Worm (Caenorhabditis elegans) whole organism, L4 larva: ENCODE results near the gene Y97E10AR.6.

Experiments
- D1046.2 ChIP-seq: fragments of 200-800 bp; sonication (Bioruptor generic); IDR thresholded peaks from 2 replicates; pipeline ENCODE4 v1.3.6; 2022; ENCODE audit warnings: missing genetic modification characterization, missing compliant biosample characterization
- R02D3.7 ChIP-seq: fragments of 150-350 bp; sonication (generic microtip); optimal IDR thresholded peaks from 3 replicates; lab custom pipeline; 2014; ENCODE audit warnings: missing biosample characterization, missing genetic modification characterization
- T20F7.1 ChIP-seq: fragments of 200-800 bp; sonication (Bioruptor generic); optimal IDR thresholded peaks from 2 replicates; lab custom pipeline; 2018; ENCODE audit warnings: mild to moderate bottlenecking, missing genetic modification characterization, missing compliant biosample characterization
- aha-1 ChIP-seq: fragments of 150-350 bp; peaks from one replicate; lab custom pipeline; 2014; ENCODE audit warnings: missing biosample characterization, missing genetic modification characterization
- ama-1 ChIP-seq: fragments of 150-350 bp; optimal IDR thresholded peaks from 2 replicates; lab custom pipeline; 2014; ENCODE audit warnings: inconsistent platforms, mixed read lengths
- ceh-20 ChIP-seq: fragments of 200-800 bp; sonication (Bioruptor generic); IDR thresholded peaks from 2 replicates; pipeline ENCODE4 v1.3.6; 2022; ENCODE audit warnings: missing genetic modification reagents, missing genetic modification characterization, missing compliant biosample characterization
- ceh-32 ChIP-seq: sonication (generic microtip); optimal IDR thresholded peaks from 2 replicates; lab custom pipeline; 2016; ENCODE audit warnings: mild to moderate bottlenecking, missing genetic modification characterization, missing compliant biosample characterization; ENCODE audit not compliant: poor library complexity
- ceh-44 ChIP-seq: fragments of 200-800 bp; sonication (Bioruptor generic); IDR thresholded peaks from 2 replicates; pipeline ENCODE4 v1.3.6; 2022; ENCODE audit warnings: missing genetic modification reagents, missing genetic modification characterization, missing compliant biosample characterization
- ceh-82 ChIP-seq: sonication (generic microtip); optimal IDR thresholded peaks from 2 replicates; lab custom pipeline; 2017; ENCODE audit warnings: missing biosample characterization, missing genetic modification characterization
- ctbp-1 ChIP-seq: fragments of 200-800 bp; sonication (Bioruptor generic); IDR thresholded peaks from 2 replicates; pipeline ENCODE4 v1.3.6; 2022; ENCODE audit warnings: missing genetic modification reagents, missing genetic modification characterization, missing compliant biosample characterization
- daf-8 ChIP-seq: fragments of 200-800 bp; sonication (Bioruptor generic); IDR thresholded peaks from 2 replicates; pipeline ENCODE4 v1.3.6; 2022; ENCODE audit warnings: missing genetic modification characterization, missing compliant biosample characterization
- dpl-1 ChIP-seq: fragments of 150-350 bp; optimal IDR thresholded peaks from 2 replicates; lab custom pipeline; 2014; ENCODE audit warnings: missing biosample characterization, missing genetic modification reagents, missing genetic modification characterization
- dve-1 ChIP-seq: sonication (generic microtip); optimal IDR thresholded peaks from 2 replicates; lab custom pipeline; 2017; ENCODE audit warnings: antibody characterized with exemption, mild to moderate bottlenecking, missing genetic modification characterization, missing compliant biosample characterization; ENCODE audit not compliant: insufficient read depth
- fkh-10 ChIP-seq: fragments of 150-350 bp; optimal IDR thresholded peaks from 2 replicates; lab custom pipeline; 2014; ENCODE audit warnings: missing biosample characterization, missing genetic modification reagents, missing genetic modification characterization
- fos-1 ChIP-seq: fragments of 150-350 bp; optimal IDR thresholded peaks from 2 replicates; lab custom pipeline; 2014; ENCODE audit warnings: missing biosample characterization, missing genetic modification characterization
- gei-8 ChIP-seq: fragments of 200-800 bp; sonication (Bioruptor generic); optimal IDR thresholded peaks from 2 replicates; lab custom pipeline; 2018; ENCODE audit warnings: mild to moderate bottlenecking, missing genetic modification characterization, missing compliant biosample characterization
- hif-1 ChIP-seq, 2 experiments: sonication (generic microtip); optimal IDR thresholded peaks; 2 replicates each; lab custom pipeline; 2016 to 2017; ENCODE audit warnings: missing compliant biosample characterization in 2 of 2, missing genetic modification characterization in 2 of 2, missing genetic modification reagents in 2 of 2, missing genotype in 2 of 2, mild to moderate bottlenecking in 1 of 2
- hlh-11 ChIP-seq: fragments of 200-800 bp; sonication (Bioruptor generic); optimal IDR thresholded peaks from 2 replicates; lab custom pipeline; 2018; ENCODE audit warnings: mild to moderate bottlenecking, missing genetic modification characterization, missing compliant biosample characterization
- jun-1 ChIP-seq: fragments of 150-350 bp; optimal IDR thresholded peaks from 2 replicates; lab custom pipeline; 2014; ENCODE audit warnings: missing biosample characterization, missing genetic modification reagents, missing genetic modification characterization
- lin-13 ChIP-seq: fragments of 150-350 bp; optimal IDR thresholded peaks from 2 replicates; lab custom pipeline; 2014; ENCODE audit warnings: missing biosample characterization, missing genetic modification reagents, missing genetic modification characterization
- lin-39 ChIP-seq: fragments of 150-350 bp; optimal IDR thresholded peaks from 2 replicates; lab custom pipeline; 2014; ENCODE audit warnings: missing biosample characterization, missing genetic modification reagents, missing genetic modification characterization
- lsy-2 ChIP-seq, 2 experiments: fragments of 150-350 bp in 1 of 2; sonication (generic microtip) in 1 of 2; optimal IDR thresholded peaks; 2 replicates each; lab custom pipeline; 2014 to 2017; ENCODE audit warnings: missing biosample characterization in 2 of 2, missing genetic modification characterization in 2 of 2
- madf-5 ChIP-seq, 2 experiments: fragments of 200-800 bp; sonication (Bioruptor generic); IDR thresholded peaks; 2 replicates each; pipeline ENCODE4 v1.3.6; 2022; ENCODE audit warnings: missing compliant biosample characterization in 2 of 2, missing genetic modification characterization in 2 of 2
- madf-9 ChIP-seq: fragments of 200-800 bp; sonication (Bioruptor generic); conservative IDR thresholded peaks from 2 replicates; pipeline ENCODE4 v1.3.6; 2022; ENCODE audit warnings: missing genetic modification reagents, missing genetic modification characterization, missing compliant biosample characterization
- mdl-1 ChIP-seq, 2 experiments: fragments of 150-350 bp in 1 of 2; sonication (generic microtip) in 1 of 2; optimal IDR thresholded peaks; 2 replicates each; lab custom pipeline; 2014 to 2017; ENCODE audit warnings: missing biosample characterization in 2 of 2, missing genetic modification characterization in 2 of 2
- mdt-29 ChIP-seq: fragments of 200-800 bp; sonication (Bioruptor generic); IDR thresholded peaks from 2 replicates; pipeline ENCODE4 v1.3.6; 2022; ENCODE audit warnings: missing genetic modification reagents, missing genetic modification characterization, missing compliant biosample characterization
- mes-2 ChIP-seq: sonication (generic microtip); optimal IDR thresholded peaks from 2 replicates; lab custom pipeline; 2016; ENCODE audit warnings: missing genotype, mild to moderate bottlenecking, missing genetic modification characterization, missing compliant biosample characterization; ENCODE audit not compliant: poor library complexity, severe bottlenecking
- mxl-2 ChIP-seq: fragments of 200-800 bp; sonication (Bioruptor generic); conservative IDR thresholded peaks from 2 replicates; pipeline ENCODE4 v1.3.6; 2022; ENCODE audit warnings: missing genetic modification reagents, missing genetic modification characterization, missing compliant biosample characterization
- nhr-10 ChIP-seq: fragments of 150-350 bp; optimal IDR thresholded peaks from 2 replicates; lab custom pipeline; 2014; ENCODE audit warnings: missing biosample characterization, missing genetic modification characterization
- nhr-111 ChIP-seq: fragments of 200-800 bp; sonication (Bioruptor generic); optimal IDR thresholded peaks from 2 replicates; lab custom pipeline; 2018; ENCODE audit warnings: mild to moderate bottlenecking, missing genetic modification characterization, missing compliant biosample characterization
- nhr-237 ChIP-seq: sonication (generic microtip); optimal IDR thresholded peaks from 2 replicates; lab custom pipeline; 2017; ENCODE audit warnings: missing biosample characterization, missing genetic modification characterization
- nhr-25 ChIP-seq: sonication (generic microtip); optimal IDR thresholded peaks from 2 replicates; lab custom pipeline; 2017; ENCODE audit warnings: missing genetic modification characterization, mild to moderate bottlenecking, missing compliant biosample characterization, antibody characterized with exemption, moderate library complexity, borderline replicate concordance; ENCODE audit not compliant: insufficient read depth
- nhr-28 ChIP-seq: fragments of 150-350 bp; optimal IDR thresholded peaks from 2 replicates; lab custom pipeline; 2014; ENCODE audit warnings: missing biosample characterization, missing genetic modification characterization
- nhr-41 ChIP-seq: fragments of 200-800 bp; sonication (Bioruptor generic); IDR thresholded peaks from 2 replicates; pipeline ENCODE4 v1.3.6; 2022; ENCODE audit warnings: missing genetic modification reagents, missing genetic modification characterization, missing compliant biosample characterization
- nhr-77 ChIP-seq: fragments of 150-350 bp; optimal IDR thresholded peaks from 2 replicates; lab custom pipeline; 2014; ENCODE audit warnings: missing biosample characterization, missing genetic modification characterization
- pha-4 ChIP-seq, 2 experiments: fragments of 150-350 bp in 1 of 2; fragments of 200-800 bp in 1 of 2; sonication (Bioruptor generic) in 1 of 2; IDR thresholded peaks in 1 of 2; optimal IDR thresholded peaks in 1 of 2; 2 replicates each; pipeline versions ENCODE4 v1.3.6 to Lab custom; 2014 to 2022; ENCODE audit warnings: missing genetic modification characterization in 2 of 2, missing genetic modification reagents in 2 of 2, missing biosample characterization in 1 of 2, missing compliant biosample characterization in 1 of 2
- saeg-2 ChIP-seq: fragments of 200-800 bp; sonication (Bioruptor generic); IDR thresholded peaks from 2 replicates; pipeline ENCODE4 v1.3.6; 2022; ENCODE audit warnings: missing genetic modification reagents, missing genetic modification characterization, missing compliant biosample characterization
- skn-1 ChIP-seq: fragments of 150-350 bp; optimal IDR thresholded peaks from 2 replicates; lab custom pipeline; 2014; ENCODE audit warnings: missing biosample characterization, missing genetic modification characterization
- snpc-1.2 ChIP-seq: fragments of 200-800 bp; sonication (Bioruptor generic); IDR thresholded peaks from 2 replicates; pipeline ENCODE4 v1.3.6; 2022; ENCODE audit warnings: missing genetic modification reagents, missing genetic modification characterization, missing compliant biosample characterization
- tag-97 ChIP-seq: fragments of 200-800 bp; sonication (Bioruptor generic); IDR thresholded peaks from 2 replicates; pipeline ENCODE4 v1.3.6; 2022; ENCODE audit warnings: missing genetic modification characterization, missing compliant biosample characterization
- tra-1 ChIP-seq: fragments of 200-800 bp; sonication (Bioruptor generic); IDR thresholded peaks from 2 replicates; pipeline ENCODE4 v1.3.6; 2022; ENCODE audit warnings: missing genetic modification reagents, missing genetic modification characterization, missing compliant biosample characterization
- unc-130 ChIP-seq: sonication (generic microtip); optimal IDR thresholded peaks from 2 replicates; lab custom pipeline; 2016; ENCODE audit warnings: missing genetic modification reagents, missing genetic modification characterization, missing compliant biosample characterization
- unc-62 ChIP-seq, 3 experiments: fragments of 150-350 bp in 1 of 3; sonication (generic microtip); optimal IDR thresholded peaks in 2 of 3; peaks in 1 of 3; 1 replicate in 1 of 3; 2 replicates in 2 of 3; lab custom pipeline; 2014 to 2017; ENCODE audit warnings: missing biosample characterization in 3 of 3, missing genetic modification characterization in 3 of 3, missing genetic modification reagents in 3 of 3, missing genotype in 1 of 3
- zag-1 ChIP-seq: fragments of 150-350 bp; optimal IDR thresholded peaks from 2 replicates; lab custom pipeline; 2014; ENCODE audit warnings: missing biosample characterization, missing genetic modification characterization
- zfp-3 ChIP-seq: fragments of 200-800 bp; sonication (Bioruptor generic); conservative IDR thresholded peaks from 2 replicates; pipeline ENCODE4 v1.3.6; 2022; ENCODE audit warnings: missing genetic modification reagents, missing genetic modification characterization, missing compliant biosample characterization
- ztf-11 ChIP-seq: fragments of 150-350 bp; optimal IDR thresholded peaks from 2 replicates; lab custom pipeline; 2014; ENCODE audit warnings: missing biosample characterization, missing genetic modification characterization
- ztf-7 ChIP-seq: fragments of 150-350 bp; optimal IDR thresholded peaks from 2 replicates; lab custom pipeline; 2014; ENCODE audit warnings: missing biosample characterization, missing genetic modification characterization

Gene Y97E10AR.6

ce11 chrV:7983381-7984052, 30.2 kb downstream of the Y97E10AR.6 start, which contains the start of the genes natb-1 and abhd-12 (continued):
- no peak for TF ChIP-seq ceh-44 (GFP tag; lab: Robert Waterston, UW)
- TF ChIP-seq D1046.2 (GFP tag; lab: Robert Waterston, UW) = no peak
- TF ChIP-seq mdt-29 (GFP tag; lab: Robert Waterston, UW) = no peak
- TF ChIP-seq pha-4 (GFP tag; IDR thresholded peaks at IDR 0.05; lab: Robert Waterston, UW) = no peak
- TF ChIP-seq pha-4 (tag; optimal IDR thresholded peaks at IDR 0.05; lab: Kevin White, UChicago) = peak; percentile 92
- no peak for TF ChIP-seq ceh-32
- TF ChIP-seq tag-97 = no peak
- TF ChIP-seq hif-1 (tag; optimal IDR thresholded peaks at IDR 0.05; lab: Kevin White, UChicago) = no peak
- TF ChIP-seq mes-2 (tag; lab: Kevin White, UChicago) = peak; percentile 46
- TF ChIP-seq madf-5 (GFP tag; IDR thresholded peaks at IDR 0.05; lab: Robert Waterston, UW) = no peak
- TF ChIP-seq jun-1 (tag; lab: Kevin White, UChicago) = no peak
- no peak for TF ChIP-seq unc-130 (GFP tag; lab: Kevin White, UChicago)
- no peak for TF ChIP-seq mdl-1 (tag; optimal IDR thresholded peaks at IDR 0.05; lab: Kevin White, UChicago)
- no peak for TF ChIP-seq saeg-2 (GFP tag; lab: Robert Waterston, UW)
- TF ChIP-seq lsy-2 (tag; optimal IDR thresholded peaks at IDR 0.05; lab: Kevin White, UChicago) = peak; percentile 39 to 96
- TF ChIP-seq madf-9 (GFP tag; lab: Robert Waterston, UW) = no peak
- TF ChIP-seq nhr-111 (GFP tag; lab: Kevin White, UChicago) = no peak
- no peak for TF ChIP-seq ztf-11
- TF ChIP-seq zfp-3 (GFP tag; lab: Robert Waterston, UW) = no peak
- TF ChIP-seq dpl-1 = peak; percentile 21
- TF ChIP-seq nhr-237 (tag; lab: Kevin White, UChicago) = no peak
- no peak for TF ChIP-seq zag-1 (tag; lab: Kevin White, UChicago)
- no peak for TF ChIP-seq tra-1 (GFP tag; lab: Robert Waterston, UW)
- no peak for TF ChIP-seq lin-13
- TF ChIP-seq nhr-10 (tag; lab: Kevin White, UChicago) = no peak
- no peak for TF ChIP-seq snpc-1.2
- TF ChIP-seq ama-1 (lab: Kevin White, UChicago) = no peak
- TF ChIP-seq dve-1 (tag; lab: Kevin White, UChicago) = peak; percentile 57
- no peak for TF ChIP-seq gei-8 (GFP tag; lab: Kevin White, UChicago)
- peak; percentile 45 for TF ChIP-seq hlh-11 (tag; lab: Kevin White, UChicago)
- no peak for TF ChIP-seq ztf-7 (tag; lab: Kevin White, UChicago)
- TF ChIP-seq ctbp-1 (GFP tag; lab: Robert Waterston, UW) = no peak
- TF ChIP-seq nhr-77 = peak; percentile 50
- TF ChIP-seq fkh-10 (GFP tag; lab: Kevin White, UChicago) = no peak
- no peak for TF ChIP-seq skn-1 (tag; lab: Kevin White, UChicago)
- TF ChIP-seq fos-1 = no peak
- no peak for TF ChIP-seq unc-62 (GFP tag; optimal IDR thresholded peaks at IDR 0.05 in 1 of 2; lab: Kevin White, UChicago)
- no peak for TF ChIP-seq unc-62 (tag; optimal IDR thresholded peaks at IDR 0.05; lab: Kevin White, UChicago)
- TF ChIP-seq mxl-2 (GFP tag; lab: Robert Waterston, UW) = no peak
- no peak for TF ChIP-seq daf-8 (GFP tag; lab: Robert Waterston, UW)
- no peak for TF ChIP-seq lin-39 (tag; lab: Kevin White, UChicago)
- no peak for TF ChIP-seq aha-1 (tag; lab: Kevin White, UChicago)
- TF ChIP-seq nhr-25 = no peak
- no peak for TF ChIP-seq ceh-82 (tag; lab: Kevin White, UChicago)
- no peak for TF ChIP-seq T20F7.1
- TF ChIP-seq nhr-41 (GFP tag; lab: Robert Waterston, UW) = no peak
- no peak for TF ChIP-seq R02D3.7
- TF ChIP-seq ceh-20 = no peak
- peak; percentile 40 for TF ChIP-seq nhr-28
